Fruit fly (Drosophila melanogaster) whole organism, embryonic: ENCODE measurements around the gene Desi.

ENCODE experiments used
- Abd-B ChIP-seq: fragments of 200-800 bp; sonication (Bioruptor generic); optimal IDR thresholded peaks from 2 replicates; lab custom pipeline; 2018; ENCODE audit warnings: missing biosample characterization, mild to moderate bottlenecking, missing genetic modification characterization, moderate library complexity
- BEAF-32 ChIP-seq: fragments of 200-800 bp; sonication (Bioruptor generic); optimal IDR thresholded peaks from 3 replicates; lab custom pipeline; 2017; ENCODE audit warnings: missing biosample characterization, missing genetic modification characterization, mild to moderate bottlenecking, moderate library complexity, missing genetic modification reagents
- CG14710 ChIP-seq: fragments of 200-800 bp; sonication (Bioruptor generic); optimal IDR thresholded peaks from 3 replicates; lab custom pipeline; 2019; ENCODE audit warnings: missing biosample characterization, mild to moderate bottlenecking, missing genetic modification characterization, moderate library complexity
- CG15073 ChIP-seq: fragments of 200-800 bp; sonication (Bioruptor generic); optimal IDR thresholded peaks from 2 replicates; lab custom pipeline; 2016; ENCODE audit warnings: missing biosample characterization, missing genetic modification characterization
- CG1603 ChIP-seq: fragments of 200-800 bp; sonication (Bioruptor generic); optimal IDR thresholded peaks from 2 replicates; lab custom pipeline; 2019; ENCODE audit warnings: missing biosample characterization, mild to moderate bottlenecking, missing genetic modification characterization, moderate library complexity
- CG4360 ChIP-seq: fragments of 200-800 bp; sonication (Bioruptor generic); IDR thresholded peaks from 2 replicates; pipeline ENCODE4 v1.3.6; 2022; ENCODE audit warnings: missing biosample characterization, missing genetic modification characterization
- Dek ChIP-seq: fragments of 200-800 bp; sonication (Bioruptor generic); optimal IDR thresholded peaks from 3 replicates; lab custom pipeline; 2019; ENCODE audit warnings: missing biosample characterization, mild to moderate bottlenecking, missing genetic modification characterization, moderate library complexity
- GATAe ChIP-seq: fragments of 200-800 bp; sonication (Bioruptor generic); conservative IDR thresholded peaks from 2 replicates; pipeline ENCODE4 v1.3.6; 2022; ENCODE audit warnings: missing biosample characterization, missing genetic modification characterization
- Gsc ChIP-seq: fragments of 200-800 bp; sonication (Bioruptor generic); IDR thresholded peaks from 2 replicates; pipeline ENCODE4 v1.3.6; 2022; ENCODE audit warnings: missing biosample characterization, missing genetic modification characterization
- H15 ChIP-seq: fragments of 200-800 bp; sonication (Bioruptor generic); IDR thresholded peaks from 3 replicates; pipeline ENCODE4 v1.3.6; 2022; ENCODE audit warnings: missing biosample characterization, missing genetic modification characterization
- HHEX ChIP-seq: fragments of 200-800 bp; sonication (Bioruptor generic); optimal IDR thresholded peaks from 3 replicates; lab custom pipeline; 2017; ENCODE audit warnings: missing biosample characterization, mild to moderate bottlenecking, missing genetic modification characterization, missing genetic modification reagents
- HLH4C ChIP-seq: fragments of 200-800 bp; sonication (Bioruptor generic); IDR thresholded peaks from 3 replicates; pipeline ENCODE4 v1.3.6; 2022; ENCODE audit warnings: missing biosample characterization, missing genetic modification characterization; ENCODE audit not compliant: partially characterized antibody
- MTF-1 ChIP-seq: fragments of 200-800 bp; sonication (Bioruptor generic); optimal IDR thresholded peaks from 2 replicates; lab custom pipeline; 2018; ENCODE audit warnings: missing biosample characterization, mild to moderate bottlenecking, missing genetic modification characterization, borderline replicate concordance
- NfI ChIP-seq: fragments of 200-800 bp; sonication (Bioruptor generic); optimal IDR thresholded peaks from 3 replicates; lab custom pipeline; 2018; ENCODE audit warnings: missing biosample characterization, mild to moderate bottlenecking, missing genetic modification characterization, moderate library complexity
- Sox100B ChIP-seq: fragments of 200-800 bp; sonication (Bioruptor generic); optimal IDR thresholded peaks from 3 replicates; lab custom pipeline; 2018; ENCODE audit warnings: missing biosample characterization, mild to moderate bottlenecking, missing genetic modification characterization
- Tbp ChIP-seq: fragments of >200 bp; optimal IDR thresholded peaks from 2 replicates; lab custom pipeline; 2018; ENCODE audit warnings: missing biosample characterization, missing genetic modification characterization
- az2 ChIP-seq: fragments of 200-800 bp; sonication (Bioruptor generic); optimal IDR thresholded peaks from 3 replicates; lab custom pipeline; 2016; ENCODE audit warnings: missing biosample characterization, missing genetic modification characterization
- bbx ChIP-seq: fragments of 200-800 bp; sonication (Bioruptor generic); IDR thresholded peaks from 2 replicates; pipeline ENCODE4 v1.3.6; 2022; ENCODE audit warnings: missing biosample characterization, missing genetic modification characterization; ENCODE audit not compliant: partially characterized antibody
- bsh ChIP-seq, 2 experiments: fragments of 200-800 bp; sonication (Bioruptor generic); optimal IDR thresholded peaks; 2 replicates each; lab custom pipeline; 2017 to 2018; ENCODE audit warnings: mild to moderate bottlenecking in 2 of 2, missing biosample characterization in 2 of 2, missing genetic modification characterization in 2 of 2, moderate library complexity in 1 of 2
- chinmo ChIP-seq: fragments of 200-800 bp; sonication (Bioruptor generic); IDR thresholded peaks from 4 replicates; pipeline ENCODE4 v1.3.6; 2022; ENCODE audit warnings: missing biosample characterization, missing genetic modification characterization; ENCODE audit not compliant: partially characterized antibody
- chn ChIP-seq: fragments of 200-800 bp; sonication (Bioruptor generic); optimal IDR thresholded peaks from 2 replicates; lab custom pipeline; 2016; ENCODE audit warnings: missing biosample characterization, missing genetic modification characterization
- croc ChIP-seq: fragments of 200-800 bp; sonication (Bioruptor generic); conservative IDR thresholded peaks from 3 replicates; pipeline ENCODE4 v1.3.6; 2022; ENCODE audit warnings: missing biosample characterization, missing genetic modification characterization
- gem ChIP-seq: fragments of 200-800 bp; sonication (Bioruptor generic); optimal IDR thresholded peaks from 2 replicates; lab custom pipeline; 2019; ENCODE audit warnings: missing biosample characterization, mild to moderate bottlenecking, missing genetic modification characterization, moderate library complexity
- lbe ChIP-seq: fragments of 200-800 bp; sonication (Bioruptor generic); optimal IDR thresholded peaks from 2 replicates; lab custom pipeline; 2016; ENCODE audit warnings: missing biosample characterization, mild to moderate bottlenecking, missing genetic modification characterization
- nerfin-2 ChIP-seq: fragments of 200-800 bp; sonication (Bioruptor generic); IDR thresholded peaks from 2 replicates; pipeline ENCODE4 v1.3.6; 2022; ENCODE audit warnings: missing biosample characterization, missing genetic modification characterization; ENCODE audit not compliant: partially characterized antibody
- nmo ChIP-seq: fragments of 200-800 bp; sonication (Bioruptor generic); optimal IDR thresholded peaks from 2 replicates; lab custom pipeline; 2018; ENCODE audit warnings: missing biosample characterization, mild to moderate bottlenecking, missing genetic modification characterization, moderate library complexity
- nom ChIP-seq: fragments of 200-800 bp; sonication (Bioruptor generic); optimal IDR thresholded peaks from 2 replicates; lab custom pipeline; 2017; ENCODE audit warnings: missing biosample characterization, missing genetic modification characterization, mild to moderate bottlenecking, moderate library complexity, missing genetic modification reagents
- sc ChIP-seq, 3 experiments: fragments of >200 bp in 2 of 3; fragments of 200-800 bp in 1 of 3; sonication (Bioruptor generic) in 1 of 3; optimal IDR thresholded peaks; 2 replicates in 2 of 3; 3 replicates in 1 of 3; lab custom pipeline; 2017; ENCODE audit warnings: mild to moderate bottlenecking in 1 of 3, missing biosample characterization in 1 of 3, missing genetic modification characterization in 1 of 3, missing genetic modification reagents in 1 of 3
- tna ChIP-seq: fragments of 200-800 bp; sonication (Bioruptor generic); IDR thresholded peaks from 2 replicates; pipeline ENCODE4 v1.3.6; 2022; ENCODE audit warnings: missing biosample characterization, missing genetic modification characterization; ENCODE audit not compliant: partially characterized antibody
- toy ChIP-seq: fragments of 200-800 bp; sonication (Bioruptor generic); IDR thresholded peaks from 2 replicates; pipeline ENCODE4 v1.3.6; 2022; ENCODE audit warnings: missing biosample characterization, missing genetic modification characterization
- unc-4 ChIP-seq: fragments of 200-800 bp; sonication (Bioruptor generic); IDR thresholded peaks from 2 replicates; pipeline ENCODE4 v1.3.6; 2022; ENCODE audit warnings: missing biosample characterization, missing genetic modification characterization; ENCODE audit not compliant: partially characterized antibody
- wdn ChIP-seq: fragments of 200-800 bp; sonication (Bioruptor generic); IDR thresholded peaks from 2 replicates; pipeline ENCODE4 v1.3.6; 2022; ENCODE audit warnings: missing biosample characterization, missing genetic modification characterization

Desi gene

dm6 chr3R:10828688-10829087, 49.3 kb downstream of the Desi start:
- TF ChIP-seq nerfin-2: no peak
- no peak for TF ChIP-seq BEAF-32 (GFP tag; lab: Kevin White, UChicago)
- TF ChIP-seq H15 (GFP tag; lab: Robert Waterston, UW): no peak
- TF ChIP-seq GATAe: no peak
- TF ChIP-seq HLH4C: 0 out of 3 replicates have a peak, but pooled peaks have one; percentile 21
- no peak for TF ChIP-seq HHEX (GFP tag; lab: Kevin White, UChicago)
- TF ChIP-seq Tbp (GFP tag; lab: Kevin White, UChicago): no peak
- no peak for TF ChIP-seq Dek (tag; lab: Kevin White, UChicago)
- no peak for TF ChIP-seq chn (GFP tag; lab: Kevin White, UChicago)
- TF ChIP-seq bbx (GFP tag; lab: Robert Waterston, UW): no peak
- no peak for TF ChIP-seq toy (GFP tag; lab: Robert Waterston, UW)
- TF ChIP-seq chinmo: 0 out of 4 replicates have a peak, but pooled peaks have one; percentile 26
- TF ChIP-seq unc-4 (GFP tag; lab: Robert Waterston, UW): no peak
- TF ChIP-seq sc (optimal IDR thresholded peaks at IDR 0.05; lab: Kevin White, UChicago): no peak
- TF ChIP-seq sc (GFP tag; optimal IDR thresholded peaks at IDR 0.05; lab: Kevin White, UChicago): no peak
- no peak for TF ChIP-seq NfI (GFP tag; lab: Kevin White, UChicago)
- no peak for TF ChIP-seq nmo (GFP tag; lab: Kevin White, UChicago)
- no peak for TF ChIP-seq croc (GFP tag; lab: Robert Waterston, UW)
- no peak for TF ChIP-seq Abd-B (GFP tag; lab: Kevin White, UChicago)
- TF ChIP-seq CG4360 (GFP tag; lab: Robert Waterston, UW): 0 out of 2 replicates have a peak, but pooled peaks have one; percentile 21
- TF ChIP-seq CG14710 (tag; lab: Kevin White, UChicago): no peak
- TF ChIP-seq MTF-1 (GFP tag; lab: Kevin White, UChicago): no peak
- no peak for TF ChIP-seq lbe (GFP tag; lab: Kevin White, UChicago)
- no peak for TF ChIP-seq CG1603 (tag; lab: Kevin White, UChicago)
- no peak for TF ChIP-seq az2 (GFP tag; lab: Kevin White, UChicago)
- TF ChIP-seq tna (GFP tag; lab: Robert Waterston, UW): 0 out of 2 replicates have a peak, but pooled peaks have one; percentile 14
- TF ChIP-seq CG15073: no peak
- no peak for TF ChIP-seq wdn (GFP tag; lab: Robert Waterston, UW)
- no peak for TF ChIP-seq gem (tag; lab: Kevin White, UChicago)

- peak in 1 of 2 experiments; percentile 40 for TF ChIP-seq bsh (GFP tag; optimal IDR thresholded peaks at IDR 0.05; lab: Kevin White, UChicago)
- no peak for TF ChIP-seq Sox100B (GFP tag; lab: Kevin White, UChicago)
- no peak for TF ChIP-seq Gsc (GFP tag; lab: Robert Waterston, UW)
- peak; percentile 11 for TF ChIP-seq nom (GFP tag; lab: Kevin White, UChicago)
Measured at dm6 chr3R:10829746-10830145, 50.4 kb downstream of the Desi start.
